Fruit fly (Drosophila melanogaster) whole organism, prepupa: ENCODE measurements around the gene CG9098.
A peak's percentile ranks its signal among the peaks of the same experiment; 100 is the strongest.

Experiments
- Blimp-1 ChIP-seq: fragments of 200-800 bp; sonication (Bioruptor generic); optimal IDR thresholded peaks from 3 replicates; lab custom pipeline; 2017; ENCODE audit warnings: missing biosample characterization, missing genetic modification characterization, mild to moderate bottlenecking, moderate library complexity, missing genetic modification reagents
- CG10631 ChIP-seq: fragments of 200-800 bp; sonication (Bioruptor generic); optimal IDR thresholded peaks from 2 replicates; lab custom pipeline; 2016; ENCODE audit warnings: missing biosample characterization, missing genetic modification characterization
- CG10669 ChIP-seq: fragments of 200-800 bp; sonication (Bioruptor generic); optimal IDR thresholded peaks from 3 replicates; lab custom pipeline; 2018; ENCODE audit warnings: missing biosample characterization, mild to moderate bottlenecking, missing genetic modification characterization, moderate library complexity
- CG11294 ChIP-seq: fragments of 200-800 bp; sonication (Bioruptor generic); IDR thresholded peaks from 2 replicates; pipeline ENCODE4 v1.3.6; 2022; ENCODE audit warnings: missing biosample characterization, missing genetic modification characterization
- CG11762 ChIP-seq: fragments of 200-800 bp; sonication (Bioruptor generic); optimal IDR thresholded peaks from 3 replicates; lab custom pipeline; 2016; ENCODE audit warnings: missing biosample characterization, missing genetic modification characterization; ENCODE audit not compliant: insufficient read depth
- CG11902 ChIP-seq: fragments of 200-800 bp; sonication (Bioruptor generic); optimal IDR thresholded peaks from 3 replicates; lab custom pipeline; 2016; ENCODE audit warnings: missing biosample characterization, missing genetic modification characterization
- CG15336 ChIP-seq: fragments of 200-800 bp; sonication (Bioruptor generic); IDR thresholded peaks from 2 replicates; pipeline ENCODE4 v1.3.6; 2022; ENCODE audit warnings: missing biosample characterization, missing genetic modification characterization
- CG3032 ChIP-seq: fragments of 200-800 bp; optimal IDR thresholded peaks from 2 replicates; lab custom pipeline; 2019; ENCODE audit warnings: missing biosample characterization, mild to moderate bottlenecking, missing genetic modification characterization, moderate library complexity
- CG31627 ChIP-seq: fragments of 200-800 bp; sonication (Bioruptor generic); optimal IDR thresholded peaks from 3 replicates; lab custom pipeline; 2016; ENCODE audit warnings: missing biosample characterization, missing genetic modification characterization
- CG32006 ChIP-seq: fragments of 200-800 bp; sonication (Bioruptor generic); optimal IDR thresholded peaks from 3 replicates; lab custom pipeline; 2017; ENCODE audit warnings: missing biosample characterization, mild to moderate bottlenecking, missing genetic modification characterization
- CG34406 ChIP-seq: fragments of 200-800 bp; sonication (Bioruptor generic); optimal IDR thresholded peaks from 3 replicates; lab custom pipeline; 2016; ENCODE audit warnings: missing biosample characterization, missing genetic modification characterization
- CG4318 ChIP-seq: fragments of 200-800 bp; sonication (Bioruptor generic); optimal IDR thresholded peaks from 3 replicates; lab custom pipeline; 2017; ENCODE audit warnings: missing biosample characterization, mild to moderate bottlenecking, missing genetic modification characterization
- CG6163 ChIP-seq: fragments of 200-800 bp; sonication (Bioruptor generic); IDR thresholded peaks from 3 replicates; pipeline ENCODE4 v1.3.6; 2022; ENCODE audit warnings: missing biosample characterization, missing genetic modification characterization
- CG6276 ChIP-seq: fragments of 200-800 bp; sonication (Bioruptor generic); optimal IDR thresholded peaks from 2 replicates; lab custom pipeline; 2017; ENCODE audit warnings: missing biosample characterization, mild to moderate bottlenecking, missing genetic modification characterization
- CG6792 ChIP-seq: fragments of 200-800 bp; sonication (Bioruptor generic); optimal IDR thresholded peaks from 3 replicates; lab custom pipeline; 2016; ENCODE audit warnings: missing biosample characterization, missing genetic modification characterization
- CG6808 ChIP-seq: fragments of 200-800 bp; sonication (Bioruptor generic); optimal IDR thresholded peaks from 3 replicates; lab custom pipeline; 2017; ENCODE audit warnings: missing biosample characterization, missing genetic modification characterization, mild to moderate bottlenecking, moderate library complexity, missing genetic modification reagents
- CG6854 ChIP-seq: fragments of 200-800 bp; sonication (Bioruptor generic); optimal IDR thresholded peaks from 2 replicates; lab custom pipeline; 2017; ENCODE audit warnings: missing biosample characterization, mild to moderate bottlenecking, missing genetic modification characterization
- CG7368 ChIP-seq: fragments of 200-800 bp; sonication (Bioruptor generic); optimal IDR thresholded peaks from 3 replicates; lab custom pipeline; 2016; ENCODE audit warnings: missing biosample characterization, missing genetic modification characterization
- CG8119 ChIP-seq: fragments of 200-800 bp; sonication (Bioruptor generic); IDR thresholded peaks from 3 replicates; pipeline ENCODE4 v1.3.6; 2022; ENCODE audit warnings: missing biosample characterization, missing genetic modification characterization
- CG8632 ChIP-seq: fragments of 200-800 bp; sonication (Bioruptor generic); optimal IDR thresholded peaks from 3 replicates; lab custom pipeline; 2016; ENCODE audit warnings: missing biosample characterization, missing genetic modification characterization
- CG9139 ChIP-seq: fragments of 200-800 bp; sonication (Bioruptor generic); optimal IDR thresholded peaks from 3 replicates; lab custom pipeline; 2017; ENCODE audit warnings: missing biosample characterization, mild to moderate bottlenecking, missing genetic modification characterization
- Ets21C ChIP-seq: fragments of 200-800 bp; sonication (Bioruptor generic); optimal IDR thresholded peaks from 3 replicates; lab custom pipeline; 2016; ENCODE audit warnings: missing biosample characterization, missing genetic modification characterization
- Gug ChIP-seq: fragments of 200-800 bp; sonication (Bioruptor generic); IDR thresholded peaks from 2 replicates; pipeline ENCODE4 v1.3.6; 2022; ENCODE audit warnings: missing biosample characterization, missing genetic modification characterization
- Hr4 ChIP-seq: fragments of 200-800 bp; sonication (Bioruptor generic); optimal IDR thresholded peaks from 3 replicates; lab custom pipeline; 2016; ENCODE audit warnings: missing biosample characterization, missing genetic modification characterization
- Lpt ChIP-seq: fragments of 200-800 bp; sonication (Bioruptor generic); optimal IDR thresholded peaks from 3 replicates; lab custom pipeline; 2016; ENCODE audit warnings: missing biosample characterization, missing genetic modification characterization
- Met ChIP-seq: fragments of 200-800 bp; sonication (Bioruptor generic); optimal IDR thresholded peaks from 3 replicates; lab custom pipeline; 2016; ENCODE audit warnings: missing biosample characterization, missing genetic modification characterization
- OdsH ChIP-seq: fragments of 200-800 bp; sonication (Bioruptor generic); optimal IDR thresholded peaks from 3 replicates; lab custom pipeline; 2016; ENCODE audit warnings: missing biosample characterization, missing genetic modification characterization
- Smox ChIP-seq: fragments of 200-800 bp; sonication (Bioruptor generic); optimal IDR thresholded peaks from 3 replicates; lab custom pipeline; 2016; ENCODE audit warnings: missing biosample characterization, missing genetic modification characterization
- Sox14 ChIP-seq: fragments of 200-800 bp; sonication (Bioruptor generic); optimal IDR thresholded peaks from 3 replicates; lab custom pipeline; 2016; ENCODE audit warnings: missing biosample characterization, missing genetic modification characterization
- achi ChIP-seq: fragments of 200-800 bp; sonication (Bioruptor generic); optimal IDR thresholded peaks from 3 replicates; lab custom pipeline; 2016; ENCODE audit warnings: missing biosample characterization, missing genetic modification characterization
- acj6 ChIP-seq: fragments of 200-800 bp; sonication (Bioruptor generic); optimal IDR thresholded peaks from 3 replicates; lab custom pipeline; 2016; ENCODE audit warnings: missing biosample characterization, missing genetic modification characterization
- dsx ChIP-seq: fragments of 200-800 bp; optimal IDR thresholded peaks from 3 replicates; lab custom pipeline; 2019; ENCODE audit warnings: missing biosample characterization, mild to moderate bottlenecking, missing genetic modification characterization, moderate library complexity; ENCODE audit not compliant: poor library complexity, severe bottlenecking
- esn ChIP-seq: fragments of 200-800 bp; sonication (Bioruptor generic); optimal IDR thresholded peaks from 2 replicates; lab custom pipeline; 2016; ENCODE audit warnings: missing biosample characterization, mild to moderate bottlenecking, missing genetic modification characterization, moderate library complexity
- fd59A ChIP-seq: fragments of 200-800 bp; sonication (Bioruptor generic); optimal IDR thresholded peaks from 2 replicates; lab custom pipeline; 2017; ENCODE audit warnings: missing biosample characterization, mild to moderate bottlenecking, missing genetic modification characterization, missing genetic modification reagents
- fd85E ChIP-seq: fragments of 200-800 bp; sonication (Bioruptor generic); optimal IDR thresholded peaks from 3 replicates; lab custom pipeline; 2016; ENCODE audit warnings: missing biosample characterization, missing genetic modification characterization
- lz ChIP-seq: fragments of 200-800 bp; sonication (Bioruptor generic); optimal IDR thresholded peaks from 3 replicates; lab custom pipeline; 2016; ENCODE audit warnings: missing biosample characterization, missing genetic modification characterization
- net ChIP-seq: fragments of 200-800 bp; sonication (Bioruptor generic); optimal IDR thresholded peaks from 3 replicates; lab custom pipeline; 2016; ENCODE audit warnings: missing biosample characterization, missing genetic modification characterization
- pdm3 ChIP-seq: fragments of 200-800 bp; sonication (Bioruptor generic); optimal IDR thresholded peaks from 3 replicates; lab custom pipeline; 2016; ENCODE audit warnings: missing biosample characterization, missing genetic modification characterization
- salr ChIP-seq, 2 experiments: fragments of 200-800 bp; sonication (Bioruptor generic); optimal IDR thresholded peaks; 3 replicates each; lab custom pipeline; 2016 to 2018; ENCODE audit warnings: missing biosample characterization in 2 of 2, missing genetic modification characterization in 2 of 2, mild to moderate bottlenecking in 1 of 2
- spab ChIP-seq: fragments of 200-800 bp; sonication (Bioruptor generic); optimal IDR thresholded peaks from 2 replicates; lab custom pipeline; 2017; ENCODE audit warnings: missing biosample characterization, mild to moderate bottlenecking, missing genetic modification characterization, missing genetic modification reagents
- ss ChIP-seq, 2 experiments: fragments of 200-800 bp; sonication (Bioruptor generic); optimal IDR thresholded peaks; 2 replicates in 1 of 2; 3 replicates in 1 of 2; lab custom pipeline; 2017 to 2018; ENCODE audit warnings: mild to moderate bottlenecking in 2 of 2, missing biosample characterization in 2 of 2, missing genetic modification characterization in 2 of 2, moderate library complexity in 1 of 2
- svp ChIP-seq: fragments of 200-800 bp; sonication (Bioruptor generic); peaks from one replicate; lab custom pipeline; 2016; ENCODE audit warnings: missing biosample characterization, missing genetic modification characterization
- topi ChIP-seq: fragments of 200-800 bp; sonication (Bioruptor generic); optimal IDR thresholded peaks from 3 replicates; lab custom pipeline; 2016; ENCODE audit warnings: missing biosample characterization, missing genetic modification characterization

The CG9098 gene

dm6 chr2L:6051212-6051621 lies 39.1 kb upstream of the CG9098 start (continued):
- TF ChIP-seq CG10669 (GFP tag; lab: Kevin White, UChicago) (peak; percentile 89), Smox (GFP tag; lab: Kevin White, UChicago) (peak; percentile 96), CG6854 (GFP tag; lab: Kevin White, UChicago) (peak; percentile 95), spab (peak; percentile 90), CG6792 (GFP tag; lab: Kevin White, UChicago) (peak; percentile 97), CG7368 (peak; percentile 93), Hr4 (GFP tag; lab: Kevin White, UChicago) (peak; percentile 97), pdm3 (peak; percentile 96)

DNA sequence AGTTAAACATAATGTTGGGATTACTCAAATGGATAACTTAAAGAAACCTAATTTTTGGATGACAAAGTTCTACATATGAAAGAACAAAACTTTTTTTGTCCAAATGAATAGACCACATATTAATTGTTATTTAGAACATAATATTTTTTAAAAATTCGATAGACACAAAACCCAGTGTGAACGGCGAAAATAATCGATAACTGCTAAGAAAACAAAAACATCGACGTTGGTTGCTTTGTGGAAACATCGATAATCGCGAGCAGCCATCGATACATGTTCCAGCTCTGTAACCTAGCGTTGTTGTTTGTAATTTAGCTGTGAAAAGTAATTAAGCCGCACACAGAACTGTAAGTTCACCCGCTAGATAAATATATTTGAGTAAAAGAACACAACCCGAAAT lies 38.4 kb upstream of the CG9098 start, which contains the start of gene CG9135:
CG9135 (plus strand) TSS at position 226 of the 400 bp plus-strand sequence.
- TF ChIP-seq Smox (GFP tag; lab: Kevin White, UChicago): no peak
- TF ChIP-seq Lpt (GFP tag; lab: Kevin White, UChicago): no peak
- TF ChIP-seq CG34406 (GFP tag; lab: Kevin White, UChicago): no peak
- TF ChIP-seq CG6808 (GFP tag; lab: Kevin White, UChicago): no peak
- no peak for TF ChIP-seq ss (GFP tag; optimal IDR thresholded peaks at IDR 0.05; lab: Kevin White, UChicago)
- no peak for TF ChIP-seq CG11762 (GFP tag; lab: Kevin White, UChicago)
- no peak for TF ChIP-seq CG4318 (GFP tag; lab: Kevin White, UChicago)
- TF ChIP-seq Sox14: no peak
- no peak for TF ChIP-seq topi
- no peak for TF ChIP-seq esn (GFP tag; lab: Kevin White, UChicago)

DNA sequence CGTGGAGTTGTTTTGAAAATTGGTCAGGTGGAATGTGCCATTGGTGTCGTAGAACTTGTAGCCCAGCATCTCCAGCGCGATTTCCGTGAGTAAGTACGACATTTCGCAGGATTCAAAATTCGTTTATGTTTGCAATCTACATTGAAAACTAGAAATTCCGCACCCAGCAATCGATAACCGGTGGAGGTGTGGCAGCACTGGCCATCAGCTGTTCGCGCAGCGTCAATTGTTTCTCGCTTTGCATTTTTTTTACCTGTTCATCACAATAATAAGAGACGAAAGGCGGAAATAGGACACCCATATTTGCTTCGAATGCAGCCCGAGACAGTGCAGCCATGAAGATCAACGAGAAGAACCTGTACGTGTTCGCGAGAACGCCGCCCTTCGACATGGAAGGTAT lies 36.4 kb upstream of the CG9098 start, which contains the start of the genes CG34179 and slmo:
CG34179 (minus strand) TSS at position 165 of the 400 bp plus-strand sequence.
slmo (minus strand) TSS at position 165 of the 400 bp plus-strand sequence.
- TF ChIP-seq dsx: no peak
- no peak for TF ChIP-seq CG6276 (GFP tag; lab: Kevin White, UChicago)
- TF ChIP-seq ss (GFP tag; optimal IDR thresholded peaks at IDR 0.05; lab: Kevin White, UChicago): no peak
- TF ChIP-seq CG8632 (GFP tag; lab: Kevin White, UChicago): no peak
- no peak for TF ChIP-seq Gug (GFP tag; lab: Robert Waterston, UW)
- no peak for TF ChIP-seq acj6 (GFP tag; lab: Kevin White, UChicago)
- TF ChIP-seq salr (GFP tag; optimal IDR thresholded peaks at IDR 0.05; lab: Kevin White, UChicago): no peak
- no peak for TF ChIP-seq fd59A
- no peak for TF ChIP-seq Blimp-1 (GFP tag; lab: Kevin White, UChicago)
- TF ChIP-seq CG11762 (GFP tag; lab: Kevin White, UChicago): no peak
- TF ChIP-seq lz (GFP tag; lab: Kevin White, UChicago): no peak
- TF ChIP-seq esn (GFP tag; lab: Kevin White, UChicago): no peak
- TF ChIP-seq spab: no peak
- TF ChIP-seq CG9139: no peak
- no peak for TF ChIP-seq CG6163 (GFP tag; lab: Robert Waterston, UW)

DNA sequence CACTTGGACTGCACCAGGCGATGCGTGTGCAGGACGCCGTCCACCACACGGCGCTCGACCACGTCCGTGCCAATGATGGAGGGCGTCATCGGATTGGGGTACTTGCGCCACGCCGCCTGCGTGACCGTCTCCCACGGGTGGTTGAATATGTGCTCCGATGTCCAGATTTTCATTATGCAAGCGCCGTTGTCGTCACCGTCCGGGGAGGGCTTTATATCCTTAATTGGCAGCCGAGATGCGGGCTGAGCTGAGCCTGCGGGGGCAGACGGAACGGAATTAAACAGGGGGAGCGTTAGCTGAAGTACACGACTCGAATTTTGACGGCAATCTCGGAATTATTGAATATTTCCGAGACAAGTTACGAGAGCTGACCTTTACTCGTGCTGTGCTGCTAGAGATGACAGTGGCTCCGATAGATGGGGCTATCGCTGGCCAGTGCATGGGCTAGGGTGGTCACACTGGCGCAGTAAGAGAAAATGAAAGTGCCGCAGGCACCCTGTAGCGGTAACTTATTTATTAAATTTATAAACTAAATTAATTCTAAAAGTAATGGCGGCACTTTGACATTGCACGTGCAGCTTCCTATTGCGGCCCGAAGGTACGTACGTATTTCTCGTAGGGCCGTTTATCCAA lies 35.5 kb upstream of the CG9098 start, which contains the start of gene IPIP:
IPIP (plus strand) TSS at position 475 of the 633 bp plus-strand sequence.
- TF ChIP-seq achi (GFP tag; lab: Kevin White, UChicago) (no peak), CG31627 (GFP tag; lab: Kevin White, UChicago) (peak; percentile 32), Ets21C (GFP tag; lab: Kevin White, UChicago) (no peak), net (GFP tag; lab: Kevin White, UChicago) (peak; percentile 46), CG11902 (GFP tag; lab: Kevin White, UChicago) (no peak), Lpt (GFP tag; lab: Kevin White, UChicago) (no peak), CG10669 (GFP tag; lab: Kevin White, UChicago) (no peak), CG10631 (GFP tag; lab: Kevin White, UChicago) (no peak), CG11294 (GFP tag; lab: Robert Waterston, UW) (no peak), CG3032 (tag; lab: Kevin White, UChicago) (peak; percentile 15), CG6808 (GFP tag; lab: Kevin White, UChicago) (no peak), CG8119 (GFP tag; lab: Robert Waterston, UW) (no peak; the same call in 2 of the 3 replicates), CG34406 (GFP tag; lab: Kevin White, UChicago) (no peak), CG15336 (peak; percentile 32; the same call in 1 of the 2 replicates), CG6163 (GFP tag; lab: Robert Waterston, UW) (peak; percentile 58; the same call in 2 of the 3 replicates), dsx (no peak), CG32006 (GFP tag; lab: Kevin White, UChicago) (peak; percentile 19), fd85E (GFP tag; lab: Kevin White, UChicago) (no peak), Gug (GFP tag; lab: Robert Waterston, UW) (no peak), Met (GFP tag; lab: Kevin White, UChicago) (peak; percentile 7), fd59A (no peak), OdsH (GFP tag; lab: Kevin White, UChicago) (no peak), salr (GFP tag; optimal IDR thresholded peaks at IDR 0.05; lab: Kevin White, UChicago) (peak in 1 of 2 experiments; percentile 8), svp (GFP tag; lab: Kevin White, UChicago) (peak; percentile 97), spab (no peak)
